Worm (Caenorhabditis elegans): Measurements from ENCODE around the gene C43F9.7.

C43F9.7 gene

ce11 chrIV:10593570-10593969 lies at the start of gene C43F9.7:
Gene C43F9.7, minus strand, starts transcription at chrIV:10593670.
- TF ChIP-seq aly-2 (tag; optimal IDR thresholded peaks at IDR 0.05) (no peak), R02D3.7 (tag; optimal IDR thresholded peaks at IDR 0.05) (no peak), nhr-237 (tag; optimal IDR thresholded peaks at IDR 0.05) (no peak), pqm-1 (tag; optimal IDR thresholded peaks at IDR 0.05) (no peak), hmg-11 (tag; optimal IDR thresholded peaks at IDR 0.05) (no peak), snpc-4 (tag; optimal IDR thresholded peaks at IDR 0.05) (no peak), nhr-12 (tag; optimal IDR thresholded peaks at IDR 0.05) (no peak), fos-1 (tag; optimal IDR thresholded peaks at IDR 0.05) (no peak)

ce11 chrIV:10638977-10639376 lies 45.5 kb upstream of the C43F9.7 start, which contains the start of gene F56C4.2:
Gene F56C4.2, plus strand, starts transcription at chrIV:10639277.
- TF ChIP-seq mml-1 (tag; optimal IDR thresholded peaks at IDR 0.05) = no peak
- no peak for TF ChIP-seq lin-15B (tag; optimal IDR thresholded peaks at IDR 0.05)
- TF ChIP-seq ztf-11 (tag; optimal IDR thresholded peaks at IDR 0.05) = no peak
- TF ChIP-seq fos-1 (tag; optimal IDR thresholded peaks at IDR 0.05) = no peak
- no peak for TF ChIP-seq lsy-12 (tag; optimal IDR thresholded peaks at IDR 0.05)
- TF ChIP-seq ceh-82 (tag; optimal IDR thresholded peaks at IDR 0.05) = no peak

- no peak for TF ChIP-seq fos-1 (tag; optimal IDR thresholded peaks at IDR 0.05)
- no peak for TF ChIP-seq ztf-11 (tag; optimal IDR thresholded peaks at IDR 0.05)
- TF ChIP-seq mdl-1 (tag; optimal IDR thresholded peaks at IDR 0.05) = no peak
- no peak for TF ChIP-seq hmg-11 (tag; optimal IDR thresholded peaks at IDR 0.05)
- no peak for TF ChIP-seq nhr-25 (tag; optimal IDR thresholded peaks at IDR 0.05)
- no peak for TF ChIP-seq nhr-23 (tag; optimal IDR thresholded peaks at IDR 0.05)
- no peak for TF ChIP-seq ztf-4 (tag; optimal IDR thresholded peaks at IDR 0.05)
- TF ChIP-seq ceh-28 (tag; optimal IDR thresholded peaks at IDR 0.05) = no peak
- TF ChIP-seq nhr-76 (tag; optimal IDR thresholded peaks at IDR 0.05) = no peak
- TF ChIP-seq pqm-1 (tag; optimal IDR thresholded peaks at IDR 0.05) = no peak
- no peak for TF ChIP-seq jun-1 (tag; optimal IDR thresholded peaks at IDR 0.05)
Observed at ce11 chrIV:10636649-10637048, 43.2 kb upstream of the C43F9.7 start, which contains the start of gene F56C4.1. Gene F56C4.1, plus strand, starts transcription at chrIV:10636949.

- TF ChIP-seq elt-2 (tag; optimal IDR thresholded peaks at IDR 0.05) (peak; percentile 84), ztf-11 (tag; optimal IDR thresholded peaks at IDR 0.05) (no peak), pqm-1 (tag; optimal IDR thresholded peaks at IDR 0.05) (peak; percentile 10)
Observed at ce11 chrIV:10630953-10631554, 37.6 kb upstream of the C43F9.7 start, which contains the start of gene F56C4.4. Gene F56C4.4, minus strand, starts transcription at chrIV:10631267.

- TF ChIP-seq elt-2 (tag; optimal IDR thresholded peaks at IDR 0.05) = peak; percentile 80
- peak; percentile 78 for TF ChIP-seq pqm-1 (tag; optimal IDR thresholded peaks at IDR 0.05)
- no peak for TF ChIP-seq daf-12 (tag; optimal IDR thresholded peaks at IDR 0.05)
- no peak for TF ChIP-seq aly-2 (tag; optimal IDR thresholded peaks at IDR 0.05)
- TF ChIP-seq nhr-67 (tag; optimal IDR thresholded peaks at IDR 0.05) = no peak
- TF ChIP-seq mdl-1 (tag; optimal IDR thresholded peaks at IDR 0.05) = no peak
- no peak for TF ChIP-seq fos-1 (tag; optimal IDR thresholded peaks at IDR 0.05)
- no peak for TF ChIP-seq nhr-28 (tag; optimal IDR thresholded peaks at IDR 0.05)
- TF ChIP-seq jun-1 (tag; optimal IDR thresholded peaks at IDR 0.05) = no peak
- TF ChIP-seq nhr-25 (tag; optimal IDR thresholded peaks at IDR 0.05) = no peak
- no peak for TF ChIP-seq tbx-2 (tag; optimal IDR thresholded peaks at IDR 0.05)
- TF ChIP-seq ZK546.5 (tag; optimal IDR thresholded peaks at IDR 0.05) = no peak
- TF ChIP-seq nhr-43 (tag; optimal IDR thresholded peaks at IDR 0.05; ENCODE audit: poor library complexity, severe bottlenecking) = no peak
- no peak for TF ChIP-seq zag-1 (tag; optimal IDR thresholded peaks at IDR 0.05)
Observed at ce11 chrIV:10628724-10629123, 35.3 kb upstream of the C43F9.7 start, which contains the start of gene R09H10.5. Gene R09H10.5, minus strand, starts transcription at chrIV:10628829.

ce11 chrIV:10620811-10621210 lies 27.3 kb upstream of the C43F9.7 start, which contains the start of gene R09H10.7:
Gene R09H10.7, plus strand, starts transcription at chrIV:10621111.
- no peak for TF ChIP-seq egl-5 (tag; optimal IDR thresholded peaks at IDR 0.05)
- TF ChIP-seq nhr-28 (tag; optimal IDR thresholded peaks at IDR 0.05) = no peak
- TF ChIP-seq daf-12 (tag; optimal IDR thresholded peaks at IDR 0.05) = no peak
- TF ChIP-seq unc-39 (tag; optimal IDR thresholded peaks at IDR 0.05) = no peak
- no peak for TF ChIP-seq lin-39 (tag; optimal IDR thresholded peaks at IDR 0.05)

Data from whole organism, L3 larva.